Worm (Caenorhabditis elegans) whole organism, L3 larva: ENCODE measurements around the gene C42D8.9.

Experiments
- ama-1 ChIP-seq: fragments of 150-350 bp; optimal IDR thresholded peaks from 2 replicates; lab custom pipeline; 2018
- lsy-12 ChIP-seq: sonication (generic microtip); optimal IDR thresholded peaks from 2 replicates; lab custom pipeline; 2016; ENCODE audit warnings: mild to moderate bottlenecking, missing genetic modification characterization, missing compliant biosample characterization
- nhr-237 ChIP-seq: fragments of 150-350 bp; optimal IDR thresholded peaks from 2 replicates; lab custom pipeline; 2014; ENCODE audit warnings: missing biosample characterization, missing genetic modification characterization
- nhr-28 ChIP-seq: fragments of 150-350 bp; optimal IDR thresholded peaks from 2 replicates; lab custom pipeline; 2014; ENCODE audit warnings: missing biosample characterization, missing genetic modification characterization
- sea-2 ChIP-seq: fragments of 150-350 bp; sonication (generic microtip); optimal IDR thresholded peaks from 4 replicates; lab custom pipeline; 2014; ENCODE audit warnings: missing biosample characterization, missing genetic modification reagents, missing genetic modification characterization
- skn-1 ChIP-seq: fragments of 150-350 bp; optimal IDR thresholded peaks from 2 replicates; lab custom pipeline; 2014; ENCODE audit warnings: missing biosample characterization, missing genetic modification characterization

- TF ChIP-seq skn-1 (tag; lab: Kevin White, UChicago) (no peak), ama-1 (lab: Kevin White, UChicago) (peak; percentile 0), sea-2 (no peak), nhr-28 (no peak), lsy-12 (tag; lab: Kevin White, UChicago) (no peak), nhr-237 (tag; lab: Kevin White, UChicago) (no peak)
These were observed 28.7 kb upstream of the C42D8.9 start for ce11 chrX:5135548-5135947.
